Fruit fly (Drosophila melanogaster): ENCODE measurements around the gene CG12379.

dm6 chrX:15710751-15711179 lies 23.0 kb downstream of the CG12379 start:
- no peak for TF ChIP-seq EcR (GFP tag; optimal IDR thresholded peaks at IDR 0.05)
- TF ChIP-seq CG8159 (tag; optimal IDR thresholded peaks at IDR 0.05), result no peak
- no peak for TF ChIP-seq CG8301 (tag; optimal IDR thresholded peaks at IDR 0.05)
- no peak for TF ChIP-seq CG12605 (GFP tag; IDR thresholded peaks at IDR 0.05)
- TF ChIP-seq CG10348 (GFP tag; IDR thresholded peaks at IDR 0.05), result no peak
- no peak for TF ChIP-seq rn (GFP tag; IDR thresholded peaks at IDR 0.05)
- TF ChIP-seq Snoo (tag; optimal IDR thresholded peaks at IDR 0.05), result no peak
- TF ChIP-seq Ets98B (GFP tag; IDR thresholded peaks at IDR 0.05), result no peak
- no peak for TF ChIP-seq CG17806 (tag; optimal IDR thresholded peaks at IDR 0.05)
- no peak for TF ChIP-seq CG14655 (GFP tag; optimal IDR thresholded peaks at IDR 0.05)
- no peak for TF ChIP-seq Pif1B (GFP tag; optimal IDR thresholded peaks at IDR 0.05)
- no peak for TF ChIP-seq CG9948 (tag; optimal IDR thresholded peaks at IDR 0.05)
